Worm (Caenorhabditis elegans) whole organism, L2 larva: ENCODE measurements around the gene inx-5.

Source experiments
- C34F6.9 ChIP-seq: fragments of 150-350 bp; optimal IDR thresholded peaks from 2 replicates; lab custom pipeline; 2014; ENCODE audit warnings: missing biosample characterization, missing genetic modification characterization
- F13H6.1 ChIP-seq: sonication (generic microtip); optimal IDR thresholded peaks from 2 replicates; lab custom pipeline; 2016; ENCODE audit warnings: missing genetic modification characterization, missing compliant biosample characterization
- ZK546.5 ChIP-seq: sonication (generic microtip); optimal IDR thresholded peaks from 2 replicates; lab custom pipeline; 2017; ENCODE audit warnings: missing biosample characterization, missing genetic modification characterization
- nhr-11 ChIP-seq: fragments of 150-350 bp; optimal IDR thresholded peaks from 2 replicates; lab custom pipeline; 2014; ENCODE audit warnings: missing biosample characterization, missing genetic modification characterization
- nhr-237 ChIP-seq: fragments of 150-350 bp; optimal IDR thresholded peaks from 2 replicates; lab custom pipeline; 2014; ENCODE audit warnings: missing biosample characterization, missing genetic modification characterization
- skn-1 ChIP-seq: sonication (generic microtip); optimal IDR thresholded peaks from 2 replicates; lab custom pipeline; 2017; ENCODE audit warnings: missing biosample characterization, missing genetic modification characterization
- snpc-4 ChIP-seq: fragments of 150-350 bp; optimal IDR thresholded peaks from 2 replicates; lab custom pipeline; 2014; ENCODE audit warnings: missing biosample characterization, missing genetic modification characterization
- unc-39 ChIP-seq: fragments of 150-350 bp; optimal IDR thresholded peaks from 2 replicates; lab custom pipeline; 2014; ENCODE audit warnings: missing biosample characterization, missing genetic modification characterization
- unc-62 ChIP-seq: fragments of 150-350 bp; optimal IDR thresholded peaks from 2 replicates; lab custom pipeline; 2014; ENCODE audit warnings: missing biosample characterization, missing genetic modification reagents, missing genetic modification characterization
- ztf-1 ChIP-seq: fragments of 200-800 bp; sonication (Bioruptor generic); conservative IDR thresholded peaks from 2 replicates; pipeline ENCODE4 v1.3.6; 2022; ENCODE audit warnings: missing genetic modification characterization, missing compliant biosample characterization
- ztf-4 ChIP-seq: fragments of 150-350 bp; optimal IDR thresholded peaks from 2 replicates; lab custom pipeline; 2014; ENCODE audit warnings: missing biosample characterization, missing genetic modification characterization

DNA sequence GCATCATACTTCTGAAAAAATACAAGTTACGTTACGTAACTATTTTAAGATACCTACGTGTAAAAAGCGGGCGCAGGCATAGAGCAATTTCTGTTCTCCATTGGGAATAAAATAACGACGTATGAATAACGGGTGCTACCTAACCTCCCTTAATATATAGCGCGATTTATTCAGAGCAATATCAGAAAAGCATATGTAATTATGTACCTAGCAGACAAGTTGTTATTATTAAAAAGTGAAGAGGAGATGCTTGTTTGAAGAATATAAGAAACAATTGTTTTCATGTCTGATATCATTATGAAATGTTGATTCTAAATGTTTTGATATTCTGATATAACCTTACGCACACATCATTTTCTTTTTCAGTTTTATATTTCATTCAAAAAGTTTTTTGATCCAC lies 16.8 kb upstream of the inx-5 start, which contains the start of gene srh-11:
- TF ChIP-seq unc-62 (GFP tag; lab: Kevin White, UChicago) (no peak), skn-1 (tag; lab: Kevin White, UChicago) (no peak), unc-39 (tag; lab: Kevin White, UChicago) (no peak), C34F6.9 (tag; lab: Kevin White, UChicago) (no peak), ZK546.5 (tag; lab: Kevin White, UChicago) (no peak), F13H6.1 (tag; lab: Kevin White, UChicago) (no peak), snpc-4 (tag; lab: Kevin White, UChicago) (no peak), nhr-11 (tag; lab: Kevin White, UChicago) (no peak), ztf-1 (GFP tag; lab: Robert Waterston, UW) (no peak), nhr-237 (tag; lab: Kevin White, UChicago) (no peak), ztf-4 (tag; lab: Kevin White, UChicago) (no peak)
